Worm (Caenorhabditis elegans) whole organism, young adult: Measurements from ENCODE around the gene chil-4.

Source experiments
- B0336.3 ChIP-seq: fragments of 200-800 bp; sonication (Bioruptor generic); IDR thresholded peaks from 2 replicates; pipeline ENCODE4 v1.3.6; 2022; ENCODE audit warnings: missing genetic modification characterization, missing compliant biosample characterization
- F23B12.7 ChIP-seq: sonication (generic microtip); optimal IDR thresholded peaks from 2 replicates; lab custom pipeline; 2017; ENCODE audit warnings: missing genetic modification characterization, mild to moderate bottlenecking, missing compliant biosample characterization, antibody characterized with exemption, moderate library complexity; ENCODE audit not compliant: insufficient read depth
- F49E8.2 ChIP-seq: sonication (generic microtip); optimal IDR thresholded peaks from 3 replicates; lab custom pipeline; 2017; ENCODE audit warnings: missing genetic modification characterization, mild to moderate bottlenecking, missing compliant biosample characterization, antibody characterized with exemption, moderate library complexity; ENCODE audit not compliant: insufficient read depth
- F55B11.4 ChIP-seq: sonication (generic microtip); optimal IDR thresholded peaks from 2 replicates; lab custom pipeline; 2016; ENCODE audit warnings: missing compliant biosample characterization, missing genetic modification characterization, borderline replicate concordance; ENCODE audit not compliant: insufficient read depth
- F57C9.4 ChIP-seq: sonication (generic microtip); optimal IDR thresholded peaks from 2 replicates; lab custom pipeline; 2017; ENCODE audit warnings: mild to moderate bottlenecking, missing genetic modification characterization, missing compliant biosample characterization
- K12H6.12 ChIP-seq: fragments of 200-800 bp; sonication (Bioruptor generic); optimal IDR thresholded peaks from 2 replicates; lab custom pipeline; 2018; ENCODE audit warnings: mild to moderate bottlenecking, missing genetic modification characterization, missing compliant biosample characterization
- T07F8.4 ChIP-seq: sonication (generic microtip); optimal IDR thresholded peaks from 2 replicates; lab custom pipeline; 2016; ENCODE audit warnings: mild to moderate bottlenecking, missing genetic modification characterization, moderate library complexity, missing compliant biosample characterization
- T26A5.8 ChIP-seq: sonication (generic microtip); optimal IDR thresholded peaks from 2 replicates; lab custom pipeline; 2016; ENCODE audit warnings: missing genetic modification characterization, missing compliant biosample characterization
- Y56A3A.18 ChIP-seq: fragments of 200-800 bp; sonication (Bioruptor generic); IDR thresholded peaks from 2 replicates; pipeline ENCODE4 v1.3.6; 2022; ENCODE audit warnings: missing genetic modification reagents, missing genetic modification characterization, missing compliant biosample characterization
- Y95B8A.8 ChIP-seq: fragments of 200-800 bp; sonication (Bioruptor generic); IDR thresholded peaks from 2 replicates; pipeline ENCODE4 v1.3.6; 2022; ENCODE audit warnings: missing genetic modification reagents, missing genetic modification characterization, missing compliant biosample characterization
- akir-1 ChIP-seq: fragments of 200-800 bp; sonication (Bioruptor generic); optimal IDR thresholded peaks from 2 replicates; lab custom pipeline; 2018; ENCODE audit warnings: mild to moderate bottlenecking, missing genetic modification characterization, moderate library complexity, missing compliant biosample characterization
- aptf-2 ChIP-seq: fragments of 200-800 bp; sonication (Bioruptor generic); conservative IDR thresholded peaks from 2 replicates; pipeline ENCODE4 v1.3.6; 2022; ENCODE audit warnings: missing genetic modification reagents, missing genetic modification characterization, missing compliant biosample characterization
- attf-3 ChIP-seq: fragments of 200-800 bp; sonication (Bioruptor generic); conservative IDR thresholded peaks from 2 replicates; pipeline ENCODE4 v1.3.6; 2022; ENCODE audit warnings: missing genetic modification reagents, missing genetic modification characterization, missing compliant biosample characterization
- attf-6 ChIP-seq: fragments of 200-800 bp; sonication (Bioruptor generic); IDR thresholded peaks from 2 replicates; pipeline ENCODE4 v1.3.6; 2022; ENCODE audit warnings: missing genetic modification reagents, missing genetic modification characterization, missing compliant biosample characterization
- cebp-1 ChIP-seq, 2 experiments: fragments of 200-800 bp in 1 of 2; sonication (Bioruptor generic) in 1 of 2; sonication (generic microtip) in 1 of 2; IDR thresholded peaks in 1 of 2; optimal IDR thresholded peaks in 1 of 2; 2 replicates each; pipeline versions ENCODE4 v1.3.6 to Lab custom; 2017 to 2022; ENCODE audit warnings: missing compliant biosample characterization in 2 of 2, missing genetic modification characterization in 2 of 2, mild to moderate bottlenecking in 1 of 2, missing genetic modification reagents in 1 of 2, moderate library complexity in 1 of 2
- cebp-2 ChIP-seq: fragments of 200-800 bp; sonication (Bioruptor generic); IDR thresholded peaks from 2 replicates; pipeline ENCODE4 v1.3.6; 2022; ENCODE audit warnings: missing genetic modification characterization, missing compliant biosample characterization
- ceh-27 ChIP-seq: fragments of 200-800 bp; sonication (Bioruptor generic); optimal IDR thresholded peaks from 2 replicates; lab custom pipeline; 2018; ENCODE audit warnings: mild to moderate bottlenecking, missing genetic modification characterization, moderate library complexity, missing compliant biosample characterization
- egrh-3 ChIP-seq: fragments of 200-800 bp; sonication (Bioruptor generic); IDR thresholded peaks from 2 replicates; pipeline ENCODE4 v1.3.6; 2022; ENCODE audit warnings: missing genetic modification reagents, missing genetic modification characterization, missing compliant biosample characterization
- him-1 ChIP-seq: sonication (generic microtip); optimal IDR thresholded peaks from 2 replicates; lab custom pipeline; 2016; ENCODE audit warnings: missing genotype, missing genetic modification reagents, missing genetic modification characterization, missing compliant biosample characterization
- hlh-26 ChIP-seq: fragments of 200-800 bp; sonication (Bioruptor generic); conservative IDR thresholded peaks from 2 replicates; pipeline ENCODE4 v1.3.6; 2022; ENCODE audit warnings: missing genetic modification reagents, missing genetic modification characterization, missing compliant biosample characterization
- hsf-1 ChIP-seq: fragments of 200-800 bp; sonication (Bioruptor generic); IDR thresholded peaks from 2 replicates; pipeline ENCODE4 v1.3.6; 2022; ENCODE audit warnings: missing genetic modification reagents, missing genetic modification characterization, missing compliant biosample characterization
- lsl-1 ChIP-seq: fragments of 200-800 bp; sonication (Bioruptor generic); optimal IDR thresholded peaks from 2 replicates; lab custom pipeline; 2018; ENCODE audit warnings: mild to moderate bottlenecking, missing genetic modification characterization, moderate library complexity, missing compliant biosample characterization
- mcd-1 ChIP-seq: fragments of 200-800 bp; sonication (Bioruptor generic); IDR thresholded peaks from 2 replicates; pipeline ENCODE4 v1.3.6; 2022; ENCODE audit warnings: missing genetic modification reagents, missing genetic modification characterization, missing compliant biosample characterization
- rpc-1 ChIP-seq, 2 experiments: fragments of 150-350 bp in 1 of 2; sonication (generic microtip) in 1 of 2; optimal IDR thresholded peaks; 2 replicates each; lab custom pipeline; 2014 to 2018; ENCODE audit warnings: missing biosample characterization in 1 of 2, missing genetic modification characterization in 1 of 2, missing genetic modification reagents in 1 of 2, missing genotype in 1 of 2
- snpc-1.1 ChIP-seq: sonication (generic microtip); optimal IDR thresholded peaks from 2 replicates; lab custom pipeline; 2017; ENCODE audit warnings: missing genetic modification characterization, mild to moderate bottlenecking, missing compliant biosample characterization, antibody characterized with exemption, moderate library complexity, missing genotype, missing genetic modification reagents; ENCODE audit not compliant: insufficient read depth
- tbp1 ChIP-seq: fragments of 200-800 bp; sonication (Bioruptor generic); optimal IDR thresholded peaks from 2 replicates; lab custom pipeline; 2018; ENCODE audit warnings: mild to moderate bottlenecking, missing genetic modification characterization, missing compliant biosample characterization
- tbx-9 ChIP-seq: sonication (generic microtip); optimal IDR thresholded peaks from 2 replicates; lab custom pipeline; 2016; ENCODE audit warnings: borderline replicate concordance, missing genetic modification characterization, inconsistent platforms, missing compliant biosample characterization
- unc-62 ChIP-seq: fragments of 150-350 bp; optimal IDR thresholded peaks from 2 replicates; lab custom pipeline; 2014; ENCODE audit warnings: missing biosample characterization, missing genetic modification reagents, missing genetic modification characterization
- xnd-1 ChIP-seq: sonication (generic microtip); optimal IDR thresholded peaks from 2 replicates; lab custom pipeline; 2016; ENCODE audit warnings: missing genotype, missing genetic modification reagents, missing genetic modification characterization, missing compliant biosample characterization
- ztf-22 ChIP-seq: fragments of 200-800 bp; sonication (Bioruptor generic); optimal IDR thresholded peaks from 2 replicates; lab custom pipeline; 2018; ENCODE audit warnings: mild to moderate bottlenecking, missing genetic modification characterization, moderate library complexity, missing compliant biosample characterization
- ztf-3 ChIP-seq: fragments of 200-800 bp; sonication (Bioruptor generic); optimal IDR thresholded peaks from 2 replicates; lab custom pipeline; 2018; ENCODE audit warnings: mild to moderate bottlenecking, missing genetic modification characterization, missing compliant biosample characterization
- ztf-6 ChIP-seq: fragments of 200-800 bp; sonication (Bioruptor generic); IDR thresholded peaks from 2 replicates; pipeline ENCODE4 v1.3.6; 2022; ENCODE audit warnings: missing genetic modification reagents, missing genetic modification characterization, missing compliant biosample characterization

Gene chil-4

DNA sequence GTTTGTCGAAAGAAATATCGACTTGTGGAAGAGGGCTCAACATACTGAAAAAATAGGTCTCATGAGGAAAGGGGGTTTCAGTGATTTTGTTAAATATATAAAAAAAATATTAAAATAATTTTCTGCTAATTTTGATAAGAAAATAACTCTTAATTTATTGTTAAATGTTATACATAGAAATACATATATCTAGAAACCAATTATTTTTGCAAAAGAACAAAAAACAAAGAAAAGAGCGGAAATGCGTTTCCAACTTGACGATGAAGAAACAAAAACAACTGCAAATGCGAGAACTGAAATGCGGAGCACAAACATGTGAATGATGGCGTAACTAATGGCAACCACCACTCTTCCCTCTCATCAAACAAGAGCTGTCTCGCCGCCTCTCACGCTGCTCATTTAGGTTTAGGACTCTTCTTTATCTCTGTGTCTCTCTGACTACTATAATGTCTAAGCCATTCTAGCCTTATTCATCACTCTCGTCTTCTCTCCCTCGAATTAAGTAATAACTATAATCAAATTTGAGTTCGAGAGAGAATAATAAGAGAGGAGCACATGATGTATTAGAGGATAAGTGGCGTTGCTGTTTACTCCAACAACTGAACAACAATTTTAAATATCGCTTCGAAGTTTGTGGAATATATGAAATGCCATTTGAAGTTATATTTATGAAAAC, 17.1 kb downstream of the chil-4 start, which contains the start of gene arrd-4:
Gene arrd-4, minus strand, starts transcription at position 51 of the 676 bp plus-strand sequence.
- TF ChIP-seq Y56A3A.18 (no peak), cebp-1 (GFP tag; IDR thresholded peaks at IDR 0.05; lab: Robert Waterston, UW) (no peak), cebp-1 (tag; optimal IDR thresholded peaks at IDR 0.05; lab: Kevin White, UChicago) (no peak), F49E8.2 (tag; lab: Kevin White, UChicago) (no peak), ztf-22 (no peak), F57C9.4 (tag; lab: Kevin White, UChicago) (no peak), attf-6 (GFP tag; lab: Robert Waterston, UW) (no peak), unc-62 (GFP tag; lab: Kevin White, UChicago) (no peak), tbp1 (GFP tag; lab: Kevin White, UChicago) (no peak), xnd-1 (no peak), ceh-27 (GFP tag; lab: Kevin White, UChicago) (no peak), lsl-1 (no peak), egrh-3 (GFP tag; lab: Robert Waterston, UW) (no peak), K12H6.12 (no peak), ztf-6 (GFP tag; lab: Robert Waterston, UW) (no peak), hsf-1 (GFP tag; lab: Robert Waterston, UW) (no peak), mcd-1 (GFP tag; lab: Robert Waterston, UW) (no peak), aptf-2 (GFP tag; lab: Robert Waterston, UW) (no peak), tbx-9 (no peak), attf-3 (no peak)

DNA sequence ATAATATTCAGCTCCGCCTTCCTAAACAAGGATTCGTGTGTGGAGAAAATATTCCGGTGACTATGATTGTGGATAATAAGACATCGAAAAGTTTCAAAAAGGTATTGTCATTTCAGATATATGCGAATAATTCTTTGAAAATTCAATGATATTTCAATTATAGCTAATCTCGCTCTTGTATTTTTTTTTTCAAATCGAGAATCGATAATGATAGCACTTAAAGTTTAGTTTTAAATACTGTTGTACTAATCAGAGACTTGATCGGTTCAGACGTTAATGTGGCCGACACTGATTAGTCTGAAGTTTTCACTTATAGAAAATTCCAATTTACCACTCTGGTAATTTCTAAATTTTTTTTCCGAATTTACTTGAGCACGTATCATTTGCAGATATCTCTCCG, 19.6 kb downstream of the chil-4 start:
- TF ChIP-seq akir-1, result no peak
- no peak for TF ChIP-seq snpc-1.1 (tag; lab: Kevin White, UChicago)

DNA sequence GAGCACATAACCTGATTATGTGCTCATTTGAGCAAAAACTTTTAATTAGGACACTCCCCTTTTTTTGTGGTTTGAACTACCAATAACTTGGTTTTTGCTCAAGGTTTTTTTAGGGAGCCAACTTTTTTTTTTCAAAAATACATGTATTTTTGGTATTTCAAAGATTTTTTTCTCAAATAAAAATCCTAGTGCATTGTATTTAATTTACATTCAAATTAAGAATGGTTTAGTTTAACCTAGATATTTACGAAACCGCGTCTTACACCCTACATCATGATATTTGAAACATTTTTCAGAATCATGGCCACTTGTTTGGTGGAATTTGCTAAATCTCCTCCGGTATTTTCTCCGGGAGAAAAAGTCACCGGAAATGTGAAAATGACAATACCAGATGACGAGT, 20.6 kb downstream of the chil-4 start, which contains the start of gene arrd-5:
Gene arrd-5, plus strand, starts transcription at position 301 of the 400 bp plus-strand sequence.
- TF ChIP-seq lsl-1 (no peak), cebp-2 (GFP tag; lab: Robert Waterston, UW) (no peak), ztf-3 (GFP tag; lab: Kevin White, UChicago) (no peak), B0336.3 (GFP tag; lab: Robert Waterston, UW) (no peak), ceh-27 (GFP tag; lab: Kevin White, UChicago) (no peak), T07F8.4 (tag; lab: Kevin White, UChicago) (no peak), T26A5.8 (tag; lab: Kevin White, UChicago) (no peak), him-1 (tag; lab: Kevin White, UChicago) (no peak), F55B11.4 (tag; lab: Kevin White, UChicago) (no peak), F23B12.7 (tag; lab: Kevin White, UChicago) (no peak)

DNA sequence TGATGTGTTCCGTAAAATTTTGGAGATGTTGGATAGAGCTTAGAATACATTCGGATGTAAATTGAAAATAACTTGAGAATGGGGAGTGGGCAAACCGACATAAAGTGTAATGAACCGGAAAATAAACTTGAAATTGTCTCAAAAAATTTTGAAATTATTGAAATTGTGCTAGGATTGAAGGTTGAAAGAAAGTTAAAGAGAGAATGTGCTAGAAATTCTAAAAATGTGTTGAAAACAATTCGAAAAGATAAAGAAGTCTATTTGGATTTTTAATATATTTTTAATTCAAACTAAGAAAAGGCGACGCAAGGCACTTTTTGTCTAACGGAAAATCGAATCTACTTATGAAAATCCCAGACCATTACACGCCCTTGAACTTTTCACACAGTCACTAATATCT, 21.7 kb downstream of the chil-4 start, which contains the start of gene ZK938.3:
Gene ZK938.3, minus strand, starts transcription at position 101 of the 400 bp plus-strand sequence.
- TF ChIP-seq Y95B8A.8 (GFP tag; lab: Robert Waterston, UW) (no peak), hlh-26 (GFP tag; lab: Robert Waterston, UW) (no peak), rpc-1 (optimal IDR thresholded peaks at IDR 0.05; lab: Kevin White, UChicago) (no peak), rpc-1 (tag; optimal IDR thresholded peaks at IDR 0.05; lab: Kevin White, UChicago) (no peak)
